Worm (Caenorhabditis elegans): Measurements from ENCODE around the gene bli-1.

- TF ChIP-seq ama-1 (optimal IDR thresholded peaks at IDR 0.05) (no peak), ztf-4 (tag; optimal IDR thresholded peaks at IDR 0.05) (no peak)
These were observed 28.3 kb downstream of the bli-1 start, which contains the start of gene C52A11.3 for ce11 chrII:10737059-10737458.

Measured in whole organism, L1 larva.